Worm (Caenorhabditis elegans): ENCODE measurements around the gene Y75B12B.13.

Y75B12B.13 gene

DNA sequence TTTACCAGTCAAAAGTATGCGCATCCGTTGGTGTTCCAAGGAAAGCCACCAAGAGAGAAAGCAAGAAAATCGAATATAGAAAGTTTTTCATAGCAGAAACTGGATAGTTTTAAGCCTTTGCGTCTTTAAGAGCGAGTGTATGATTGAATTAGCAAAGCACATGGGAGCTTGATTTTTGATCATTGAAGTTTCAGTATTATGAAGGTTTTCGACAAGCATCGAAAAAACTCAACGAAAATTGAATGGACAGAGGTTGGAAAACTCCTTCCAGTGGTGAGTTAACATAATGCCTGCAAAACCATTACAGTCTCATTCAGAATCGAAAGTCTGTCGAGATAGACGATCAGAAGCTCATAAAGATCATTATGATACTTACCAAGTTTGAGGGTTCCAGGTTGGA, at the start of gene Y75B12B.13:
Y75B12B.13 (minus strand) TSS at position 101 of the 400 bp plus-strand sequence.
- TF ChIP-seq flt-1 (GFP tag; IDR thresholded peaks at IDR 0.05) = no peak
- TF ChIP-seq ztf-23 (GFP tag; IDR thresholded peaks at IDR 0.05) = no peak
- TF ChIP-seq ref-1 (GFP tag; conservative IDR thresholded peaks at IDR 0.05) = no peak
- TF ChIP-seq tab-1 (GFP tag; IDR thresholded peaks at IDR 0.05) = no peak
- no peak for TF ChIP-seq ztf-29 (GFP tag; IDR thresholded peaks at IDR 0.05)
- TF ChIP-seq cog-1 (tag; optimal IDR thresholded peaks at IDR 0.05) = no peak
- TF ChIP-seq klf-2 (GFP tag; conservative IDR thresholded peaks at IDR 0.05) = no peak
- TF ChIP-seq med-1 (GFP tag; optimal IDR thresholded peaks at IDR 0.05; ENCODE audit: insufficient read depth) = no peak

DNA sequence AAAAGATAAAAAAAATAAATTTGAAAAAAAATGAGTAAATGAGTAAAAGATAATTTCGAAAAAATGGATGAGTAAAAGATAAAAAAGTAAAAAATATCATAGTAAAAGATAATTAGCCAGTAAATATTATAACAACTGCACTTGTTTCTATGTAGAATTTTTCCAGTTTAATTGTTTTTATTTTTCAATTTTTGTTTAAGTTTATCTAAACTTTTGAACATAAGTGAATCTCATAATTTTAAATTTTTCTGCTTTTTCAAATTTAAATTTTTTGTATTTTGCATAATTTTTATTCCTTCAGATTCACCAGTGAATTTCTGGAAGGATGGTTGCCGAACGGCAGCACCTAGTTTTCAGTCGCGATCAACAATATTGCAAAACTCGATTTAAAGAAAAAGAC, 47.5 kb upstream of the Y75B12B.13 start, which contains the start of gene chil-12:
chil-12 (plus strand) TSS at position 301 of the 400 bp plus-strand sequence.
- TF ChIP-seq tab-1 (GFP tag; IDR thresholded peaks at IDR 0.05) (no peak), ztf-29 (GFP tag; IDR thresholded peaks at IDR 0.05) (no peak), ztf-23 (GFP tag; IDR thresholded peaks at IDR 0.05) (no peak), ref-1 (GFP tag; conservative IDR thresholded peaks at IDR 0.05) (no peak), klf-2 (GFP tag; conservative IDR thresholded peaks at IDR 0.05) (no peak), T22C8.4 (GFP tag; IDR thresholded peaks at IDR 0.05) (no peak), cog-1 (tag; optimal IDR thresholded peaks at IDR 0.05) (no peak), med-1 (GFP tag; optimal IDR thresholded peaks at IDR 0.05; ENCODE audit: insufficient read depth) (no peak), flt-1 (GFP tag; IDR thresholded peaks at IDR 0.05) (no peak)

DNA sequence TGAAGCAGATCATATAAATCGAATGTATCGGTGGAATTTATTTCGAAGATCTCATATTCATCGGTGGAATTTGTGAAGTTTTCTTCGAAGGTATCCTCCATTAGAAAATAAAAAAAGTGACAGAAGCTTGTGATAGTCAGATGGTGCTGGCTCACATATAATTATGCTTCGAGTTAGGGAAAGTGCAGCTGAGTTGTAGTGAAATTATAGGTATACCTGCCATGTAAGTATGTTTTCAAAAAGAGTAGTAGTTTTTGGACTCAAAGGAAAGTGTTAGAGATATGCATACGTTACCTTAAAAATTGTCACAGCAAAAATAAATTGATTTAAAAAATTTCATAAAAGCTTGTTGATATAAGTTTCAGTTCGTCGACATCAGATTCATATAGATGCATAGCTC, 46.4 kb upstream of the Y75B12B.13 start, which contains the start of gene srw-11:
srw-11 (minus strand) TSS at position 101 of the 400 bp plus-strand sequence.
- TF ChIP-seq med-1 (GFP tag; optimal IDR thresholded peaks at IDR 0.05; ENCODE audit: insufficient read depth) = no peak
- TF ChIP-seq T22C8.4 (GFP tag; IDR thresholded peaks at IDR 0.05) = no peak
- no peak for TF ChIP-seq tab-1 (GFP tag; IDR thresholded peaks at IDR 0.05)
- no peak for TF ChIP-seq flt-1 (GFP tag; IDR thresholded peaks at IDR 0.05)
- TF ChIP-seq ref-1 (GFP tag; conservative IDR thresholded peaks at IDR 0.05) = no peak
- no peak for TF ChIP-seq ztf-23 (GFP tag; IDR thresholded peaks at IDR 0.05)
- TF ChIP-seq cog-1 (tag; optimal IDR thresholded peaks at IDR 0.05) = no peak
- no peak for TF ChIP-seq klf-2 (GFP tag; conservative IDR thresholded peaks at IDR 0.05)
- no peak for TF ChIP-seq ztf-29 (GFP tag; IDR thresholded peaks at IDR 0.05)

DNA sequence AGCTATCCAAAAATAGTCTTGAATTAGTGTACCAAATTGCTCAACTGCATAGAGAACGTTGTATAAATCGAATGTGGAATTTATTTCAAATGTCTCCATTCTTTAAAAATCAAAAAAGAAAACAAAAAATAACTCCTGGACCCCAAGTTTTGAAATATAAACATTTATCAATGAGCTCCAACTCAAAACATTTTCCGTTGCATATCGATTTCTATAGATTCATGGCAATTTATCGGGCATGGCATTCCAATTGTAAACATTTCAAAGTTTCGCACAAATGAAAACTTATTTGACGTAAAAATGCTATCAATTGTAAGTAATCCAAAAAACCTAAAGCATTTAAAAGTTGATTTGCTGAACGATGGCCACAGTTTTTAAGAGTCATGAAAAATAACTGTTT, 44.7 kb upstream of the Y75B12B.13 start, which contains the start of gene srw-12:
srw-12 (minus strand) TSS at position 101 of the 400 bp plus-strand sequence.
- TF ChIP-seq flt-1 (GFP tag; IDR thresholded peaks at IDR 0.05) = no peak
- no peak for TF ChIP-seq med-1 (GFP tag; optimal IDR thresholded peaks at IDR 0.05; ENCODE audit: insufficient read depth)
- no peak for TF ChIP-seq ref-1 (GFP tag; conservative IDR thresholded peaks at IDR 0.05)

DNA sequence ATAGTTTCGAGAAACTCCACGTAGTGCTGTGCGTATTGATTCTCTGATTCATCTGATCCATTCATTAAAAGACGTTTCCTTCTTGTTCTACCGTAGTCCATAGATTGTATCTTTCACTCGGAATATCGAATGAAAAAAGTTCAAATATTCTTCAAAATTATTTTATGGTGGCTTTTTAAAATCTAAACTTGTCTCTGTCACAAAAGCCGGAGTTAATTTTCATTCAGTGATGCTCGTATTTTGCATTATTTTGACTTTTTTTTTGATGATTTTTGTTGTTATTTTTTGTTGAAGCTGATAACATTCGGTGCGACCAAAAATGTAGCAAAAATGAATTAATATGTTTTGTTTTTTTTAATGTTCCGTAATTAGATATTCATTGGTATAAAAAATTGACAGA, 41.9 kb upstream of the Y75B12B.13 start, which contains the start of gene nhr-164:
nhr-164 (minus strand) TSS at position 101 of the 400 bp plus-strand sequence.
- no peak for TF ChIP-seq ref-1 (GFP tag; conservative IDR thresholded peaks at IDR 0.05)
- no peak for TF ChIP-seq cog-1 (tag; optimal IDR thresholded peaks at IDR 0.05)
- TF ChIP-seq tab-1 (GFP tag; IDR thresholded peaks at IDR 0.05) = no peak
- no peak for TF ChIP-seq klf-2 (GFP tag; conservative IDR thresholded peaks at IDR 0.05)
- TF ChIP-seq flt-1 (GFP tag; IDR thresholded peaks at IDR 0.05) = no peak
- TF ChIP-seq ztf-29 (GFP tag; IDR thresholded peaks at IDR 0.05) = no peak
- no peak for TF ChIP-seq T22C8.4 (GFP tag; IDR thresholded peaks at IDR 0.05)
- no peak for TF ChIP-seq med-1 (GFP tag; optimal IDR thresholded peaks at IDR 0.05; ENCODE audit: insufficient read depth)
- no peak for TF ChIP-seq ztf-23 (GFP tag; IDR thresholded peaks at IDR 0.05)

DNA sequence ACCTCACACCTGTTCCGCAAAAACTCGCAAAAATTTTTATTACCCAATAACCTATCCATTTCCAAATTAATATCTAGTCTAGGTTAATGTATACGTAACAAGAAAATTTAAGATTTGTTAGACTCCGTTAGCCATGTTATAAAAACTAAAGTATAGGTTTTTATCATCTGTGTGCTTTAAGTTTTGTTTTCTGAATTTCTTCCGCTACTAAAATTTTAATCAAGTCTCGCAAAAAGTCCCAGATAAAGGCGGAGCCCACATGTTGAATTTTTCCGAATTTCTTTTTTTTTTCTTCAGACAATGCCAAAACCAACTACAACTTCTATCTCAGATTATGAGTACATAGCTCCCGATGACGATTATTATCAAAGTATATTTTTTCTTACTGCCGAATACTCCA, 38.4 kb upstream of the Y75B12B.13 start, which contains the start of gene srw-13:
srw-13 (plus strand) TSS at position 301 of the 400 bp plus-strand sequence.
- TF ChIP-seq tab-1 (GFP tag; IDR thresholded peaks at IDR 0.05) (no peak), ref-1 (GFP tag; conservative IDR thresholded peaks at IDR 0.05) (no peak), med-1 (GFP tag; optimal IDR thresholded peaks at IDR 0.05; ENCODE audit: insufficient read depth) (no peak), flt-1 (GFP tag; IDR thresholded peaks at IDR 0.05) (no peak), ztf-23 (GFP tag; IDR thresholded peaks at IDR 0.05) (no peak), T22C8.4 (GFP tag; IDR thresholded peaks at IDR 0.05) (no peak), ztf-29 (GFP tag; IDR thresholded peaks at IDR 0.05) (no peak), cog-1 (tag; optimal IDR thresholded peaks at IDR 0.05) (no peak), klf-2 (GFP tag; conservative IDR thresholded peaks at IDR 0.05) (no peak)

DNA sequence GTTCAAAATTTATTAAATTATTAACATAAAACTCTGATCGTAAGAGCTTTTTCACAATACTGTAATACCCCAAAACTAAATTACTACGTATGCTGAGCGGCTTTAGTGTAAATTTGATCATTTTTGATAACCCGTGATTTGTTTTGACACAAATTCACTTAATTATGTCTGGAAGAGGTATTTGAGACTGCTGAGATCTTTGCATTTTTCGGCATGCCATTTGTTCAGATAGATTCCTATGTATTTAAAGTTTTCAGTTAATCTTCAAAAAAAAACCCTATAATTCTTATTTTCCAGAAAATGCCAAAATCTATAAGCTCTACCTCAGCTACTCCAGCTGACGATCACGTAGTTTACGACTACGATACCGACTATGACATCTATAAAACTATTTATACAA, 36.4 kb upstream of the Y75B12B.13 start, which contains the start of gene srw-15:
srw-15 (plus strand) TSS at position 301 of the 400 bp plus-strand sequence.
- TF ChIP-seq ztf-29 (GFP tag; IDR thresholded peaks at IDR 0.05) (no peak), tab-1 (GFP tag; IDR thresholded peaks at IDR 0.05) (no peak), med-1 (GFP tag; optimal IDR thresholded peaks at IDR 0.05; ENCODE audit: insufficient read depth) (no peak), ref-1 (GFP tag; conservative IDR thresholded peaks at IDR 0.05) (no peak), ztf-23 (GFP tag; IDR thresholded peaks at IDR 0.05) (no peak), T22C8.4 (GFP tag; IDR thresholded peaks at IDR 0.05) (no peak), klf-2 (GFP tag; conservative IDR thresholded peaks at IDR 0.05) (no peak), flt-1 (GFP tag; IDR thresholded peaks at IDR 0.05) (no peak), cog-1 (tag; optimal IDR thresholded peaks at IDR 0.05) (no peak)

DNA sequence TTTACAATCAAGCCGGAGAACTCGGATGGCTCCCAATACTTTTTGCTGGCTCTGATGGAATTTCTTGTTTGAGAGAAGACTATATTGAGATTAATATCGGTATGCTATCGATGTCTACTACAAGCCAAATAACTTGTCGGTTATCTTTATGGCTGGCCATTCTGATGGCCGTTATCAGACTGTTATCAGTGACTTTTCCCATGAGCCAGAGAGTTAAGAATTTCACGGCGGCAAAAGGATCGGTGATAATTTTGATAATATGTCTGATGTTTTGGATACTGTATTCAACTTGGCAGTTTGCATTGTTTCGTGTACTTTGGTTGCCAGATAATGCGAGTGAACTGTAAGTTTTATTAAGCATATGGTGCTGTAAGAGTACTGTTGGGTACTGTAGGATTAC, 32.4 kb upstream of the Y75B12B.13 start:
- no peak for TF ChIP-seq med-1 (GFP tag; optimal IDR thresholded peaks at IDR 0.05; ENCODE audit: insufficient read depth)
- TF ChIP-seq cog-1 (tag; optimal IDR thresholded peaks at IDR 0.05) = no peak
- no peak for TF ChIP-seq ztf-23 (GFP tag; IDR thresholded peaks at IDR 0.05)
- TF ChIP-seq klf-2 (GFP tag; conservative IDR thresholded peaks at IDR 0.05) = no peak
- no peak for TF ChIP-seq ztf-29 (GFP tag; IDR thresholded peaks at IDR 0.05)
- TF ChIP-seq tab-1 (GFP tag; IDR thresholded peaks at IDR 0.05) = no peak
- no peak for TF ChIP-seq T22C8.4 (GFP tag; IDR thresholded peaks at IDR 0.05)
- no peak for TF ChIP-seq ref-1 (GFP tag; conservative IDR thresholded peaks at IDR 0.05)
- TF ChIP-seq flt-1 (GFP tag; IDR thresholded peaks at IDR 0.05) = no peak

DNA sequence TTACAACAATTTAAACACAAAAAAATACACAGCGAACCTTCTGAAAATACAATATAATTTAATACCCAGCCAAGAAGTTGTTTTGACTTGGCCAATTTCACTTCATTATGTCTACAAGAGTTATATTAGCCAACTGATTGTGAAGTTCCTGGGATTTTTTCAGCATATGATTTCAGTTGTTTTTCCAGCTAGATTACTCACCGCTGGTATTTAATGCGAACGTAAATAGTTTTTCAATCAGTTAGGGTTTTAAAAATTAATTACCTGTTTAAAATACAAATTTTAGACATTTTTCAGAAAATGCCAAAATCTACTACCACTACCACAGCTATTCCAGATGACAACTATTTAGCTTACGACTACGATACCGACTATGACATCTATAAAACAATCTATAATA, 31.8 kb upstream of the Y75B12B.13 start, which contains the start of gene srw-14:
srw-14 (plus strand) TSS at position 301 of the 400 bp plus-strand sequence.
- TF ChIP-seq klf-2 (GFP tag; conservative IDR thresholded peaks at IDR 0.05) (no peak), tab-1 (GFP tag; IDR thresholded peaks at IDR 0.05) (no peak), ztf-29 (GFP tag; IDR thresholded peaks at IDR 0.05) (no peak)

DNA sequence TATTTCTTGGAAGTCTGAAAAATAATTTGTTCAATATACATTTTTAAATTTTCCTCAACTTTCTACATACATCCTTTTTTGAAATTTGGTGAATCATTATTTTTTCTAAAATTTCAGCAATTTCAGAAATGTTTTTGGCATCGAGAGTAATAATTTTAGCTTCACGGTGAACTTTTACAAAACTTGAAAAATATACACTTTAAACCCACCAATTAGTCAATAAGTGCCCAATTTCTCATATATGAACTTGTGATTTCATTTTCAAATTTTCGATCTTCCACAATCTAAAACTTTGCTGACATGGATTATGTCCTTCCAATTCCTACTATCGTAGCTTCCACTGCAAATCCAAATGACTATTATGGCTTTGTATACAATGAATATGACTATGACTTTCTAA, 29.9 kb upstream of the Y75B12B.13 start, which contains the start of gene srw-24:
srw-24 (plus strand) TSS at position 301 of the 400 bp plus-strand sequence.
- TF ChIP-seq T22C8.4 (GFP tag; IDR thresholded peaks at IDR 0.05) (no peak), tab-1 (GFP tag; IDR thresholded peaks at IDR 0.05) (no peak), med-1 (GFP tag; optimal IDR thresholded peaks at IDR 0.05; ENCODE audit: insufficient read depth) (no peak), ztf-23 (GFP tag; IDR thresholded peaks at IDR 0.05) (no peak), ref-1 (GFP tag; conservative IDR thresholded peaks at IDR 0.05) (no peak), ztf-29 (GFP tag; IDR thresholded peaks at IDR 0.05) (no peak), klf-2 (GFP tag; conservative IDR thresholded peaks at IDR 0.05) (no peak), flt-1 (GFP tag; IDR thresholded peaks at IDR 0.05) (no peak), cog-1 (tag; optimal IDR thresholded peaks at IDR 0.05) (no peak)
